Worm (Caenorhabditis elegans) whole organism, early embryonic: ENCODE data around the gene bmk-1.

ENCODE experiments used
- B0310.2 ChIP-seq: sonication (generic microtip); optimal IDR thresholded peaks from 2 replicates; lab custom pipeline; 2016; ENCODE audit warnings: mild to moderate bottlenecking, missing genetic modification characterization, missing compliant biosample characterization
- aly-1 ChIP-seq: sonication (generic microtip); optimal IDR thresholded peaks from 2 replicates; lab custom pipeline; 2016; ENCODE audit warnings: missing genetic modification characterization, missing compliant biosample characterization
- ama-1 ChIP-seq: fragments of 150-350 bp; optimal IDR thresholded peaks from 2 replicates; lab custom pipeline; 2014
- ets-7 ChIP-seq: sonication (generic microtip); optimal IDR thresholded peaks from 2 replicates; lab custom pipeline; 2016; ENCODE audit warnings: missing genotype, missing genetic modification characterization, missing compliant biosample characterization
- flt-1 ChIP-seq: fragments of 200-800 bp; sonication (Bioruptor generic); IDR thresholded peaks from 2 replicates; pipeline ENCODE4 v1.3.6; 2022; ENCODE audit warnings: missing genetic modification characterization, missing compliant biosample characterization
- hmbx-1 ChIP-seq: sonication (generic microtip); optimal IDR thresholded peaks from 2 replicates; lab custom pipeline; 2016; ENCODE audit warnings: mild to moderate bottlenecking, missing genetic modification characterization, missing compliant biosample characterization
- hnd-1 ChIP-seq: sonication (generic microtip); optimal IDR thresholded peaks from 2 replicates; lab custom pipeline; 2016; ENCODE audit warnings: missing genetic modification characterization, missing compliant biosample characterization
- pes-1 ChIP-seq: fragments of 200-800 bp; sonication (Bioruptor generic); IDR thresholded peaks from 2 replicates; pipeline ENCODE4 v1.3.6; 2022; ENCODE audit warnings: missing genetic modification reagents, missing genetic modification characterization, missing compliant biosample characterization
- scrt-1 ChIP-seq: fragments of 200-800 bp; sonication (Bioruptor generic); IDR thresholded peaks from 2 replicates; pipeline ENCODE4 v1.3.6; 2022; ENCODE audit warnings: missing genetic modification characterization, missing compliant biosample characterization
- tbx-11 ChIP-seq: fragments of 200-800 bp; sonication (Bioruptor generic); IDR thresholded peaks from 2 replicates; pipeline ENCODE4 v1.3.6; 2022; ENCODE audit warnings: missing genetic modification characterization, missing compliant biosample characterization
- tra-4 ChIP-seq: sonication (generic microtip); optimal IDR thresholded peaks from 2 replicates; lab custom pipeline; 2017; ENCODE audit warnings: missing genetic modification characterization, missing compliant biosample characterization

DNA sequence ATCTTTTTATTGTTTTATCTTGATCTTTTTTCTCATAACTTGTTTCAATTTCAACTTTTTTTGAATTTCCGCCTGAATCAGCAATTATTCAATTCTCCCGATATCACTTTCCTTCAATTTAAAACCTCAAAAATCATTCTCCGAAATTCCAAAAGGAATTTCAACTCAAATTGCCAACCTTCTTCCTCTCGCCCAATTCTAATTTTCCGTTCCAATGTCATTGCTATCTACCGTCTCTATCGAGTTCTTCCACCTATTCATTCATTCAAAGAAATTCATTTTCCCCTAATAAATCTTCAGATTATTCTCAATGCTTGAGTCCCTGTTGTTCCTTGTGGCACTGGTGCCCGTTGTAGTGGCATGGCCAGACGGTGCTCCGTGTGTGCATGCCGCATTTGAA is 15.9 kb downstream of the bmk-1 start, which contains the start of gene F23B12.4:
- TF ChIP-seq ama-1, result no peak
- no peak for TF ChIP-seq tra-4 (tag; lab: Kevin White, UChicago)
- TF ChIP-seq aly-1 (tag; lab: Kevin White, UChicago), result no peak
- TF ChIP-seq hmbx-1 (tag; lab: Kevin White, UChicago), result no peak
- TF ChIP-seq pes-1 (GFP tag; lab: Robert Waterston, UW), result no peak
- TF ChIP-seq ets-7, result no peak
- TF ChIP-seq tbx-11 (GFP tag; lab: Robert Waterston, UW), result no peak
- no peak for TF ChIP-seq B0310.2
- no peak for TF ChIP-seq hnd-1 (tag; lab: Kevin White, UChicago)
- no peak for TF ChIP-seq flt-1
- no peak for TF ChIP-seq scrt-1 (GFP tag; lab: Robert Waterston, UW)
